Fruit fly (Drosophila melanogaster): ENCODE results near the gene Osi23.
A peak's percentile ranks its signal among the peaks of the same experiment; 100 is the strongest.

The Osi23 gene

DNA sequence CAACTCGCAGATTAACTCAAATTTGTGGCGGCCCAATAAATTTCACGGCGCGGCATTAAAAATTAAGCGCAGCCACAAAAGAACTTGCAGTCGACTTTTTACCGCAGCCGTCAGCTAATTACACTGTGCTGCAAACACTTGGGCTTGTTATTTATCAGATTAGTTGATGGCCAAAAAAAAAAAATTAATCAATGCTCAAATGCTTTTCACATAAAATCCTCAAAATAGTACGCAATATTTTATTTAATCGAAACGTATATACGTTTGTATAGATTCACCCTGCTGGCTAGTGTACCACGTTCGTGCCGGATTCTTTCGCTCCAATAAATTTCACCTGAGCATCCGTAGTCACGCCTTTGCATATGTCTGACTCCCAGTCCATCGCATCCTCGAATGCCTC is 31.1 kb downstream of the Osi23 start (continued):
- TF ChIP-seq CG4730 (GFP tag; IDR thresholded peaks at IDR 0.05) (peak; percentile 18; the same call in 1 of the 2 replicates), CG12744 (GFP tag; optimal IDR thresholded peaks at IDR 0.05) (no peak), Max (GFP tag; optimal IDR thresholded peaks at IDR 0.05) (no peak), trh (GFP tag; optimal IDR thresholded peaks at IDR 0.05) (no peak), fd3F (GFP tag; optimal IDR thresholded peaks at IDR 0.05) (no peak), CG12219 (GFP tag; optimal IDR thresholded peaks at IDR 0.05) (peak; percentile 54), CG4360 (GFP tag; IDR thresholded peaks at IDR 0.05) (0 out of 2 replicates have a peak, but pooled peaks have one; percentile 19), al (GFP tag; IDR thresholded peaks at IDR 0.05) (no peak), CG10959 (GFP tag; IDR thresholded peaks at IDR 0.05) (peak; percentile 32; the same call in 1 of the 2 replicates), tio (GFP tag; optimal IDR thresholded peaks at IDR 0.05) (peak; percentile 19), hbn (GFP tag; IDR thresholded peaks at IDR 0.05; ENCODE audit: partially characterized antibody) (no peak), jigr1 (GFP tag; IDR thresholded peaks at IDR 0.05) (no peak), Hr51 (GFP tag; optimal IDR thresholded peaks at IDR 0.05) (peak in 1 of 2 experiments; percentile 42), Awh (GFP tag; IDR thresholded peaks at IDR 0.05) (peak; percentile 74), Sry-β (GFP tag; optimal IDR thresholded peaks at IDR 0.05) (no peak), da (GFP tag; optimal IDR thresholded peaks at IDR 0.05) (no peak), CG14441 (GFP tag; IDR thresholded peaks at IDR 0.05) (peak; percentile 78), CG6813 (GFP tag; optimal IDR thresholded peaks at IDR 0.05) (no peak), tap (tag; optimal IDR thresholded peaks at IDR 0.05) (peak; percentile 17), tll (GFP tag; optimal IDR thresholded peaks at IDR 0.05) (no peak), CG1603 (tag; optimal IDR thresholded peaks at IDR 0.05) (peak; percentile 81), cas (GFP tag; IDR thresholded peaks at IDR 0.05) (no peak), sr (GFP tag; IDR thresholded peaks at IDR 0.05) (no peak), klu (GFP tag; IDR thresholded peaks at IDR 0.05) (no peak), CG8765 (GFP tag; IDR thresholded peaks at IDR 0.05) (peak; percentile 56; the same call in 1 of the 2 replicates), disco-r (GFP tag; optimal IDR thresholded peaks at IDR 0.05) (no peak), dm (GFP tag; optimal IDR thresholded peaks at IDR 0.05) (no peak), CG7556 (GFP tag; optimal IDR thresholded peaks at IDR 0.05) (peak; percentile 40), tna (GFP tag; IDR thresholded peaks at IDR 0.05; ENCODE audit: partially characterized antibody) (no peak), stc (GFP tag; IDR thresholded peaks at IDR 0.05) (peak; percentile 47; the same call in 1 of the 2 replicates), fu2 (GFP tag; optimal IDR thresholded peaks at IDR 0.05) (no peak), CG31388 (GFP tag; optimal IDR thresholded peaks at IDR 0.05) (no peak), slp2 (GFP tag; optimal IDR thresholded peaks at IDR 0.05) (no peak), CG10274 (GFP tag; optimal IDR thresholded peaks at IDR 0.05) (no peak), Lpt (GFP tag; optimal IDR thresholded peaks at IDR 0.05) (no peak), CG7928 (GFP tag; optimal IDR thresholded peaks at IDR 0.05) (no peak), gsb-n (tag; optimal IDR thresholded peaks at IDR 0.05) (peak; percentile 47), Hmx (GFP tag; optimal IDR thresholded peaks at IDR 0.05) (no peak), CG12155 (GFP tag; optimal IDR thresholded peaks at IDR 0.05) (peak; percentile 9), Oaz (GFP tag; IDR thresholded peaks at IDR 0.05) (no peak), Bgb (GFP tag; IDR thresholded peaks at IDR 0.05; ENCODE audit: partially characterized antibody) (no peak), sd (tag; optimal IDR thresholded peaks at IDR 0.05) (no peak), danr (GFP tag; IDR thresholded peaks at IDR 0.05) (0 out of 2 replicates have a peak, but pooled peaks have one; percentile 16), CG8359 (GFP tag; optimal IDR thresholded peaks at IDR 0.05; ENCODE audit: borderline replicate concordance) (no peak), NFAT (GFP tag; IDR thresholded peaks at IDR 0.05) (0 out of 2 replicates have a peak, but pooled peaks have one; percentile 29), D19B (GFP tag; optimal IDR thresholded peaks at IDR 0.05) (no peak), eve (GFP tag; optimal IDR thresholded peaks at IDR 0.05) (peak in 1 of 2 experiments; percentile 14), CG11456 (GFP tag; IDR thresholded peaks at IDR 0.05) (peak; percentile 61; the same call in 1 of the 3 replicates), HLH4C (GFP tag; IDR thresholded peaks at IDR 0.05; ENCODE audit: partially characterized antibody) (no peak), CG8281 (tag; optimal IDR thresholded peaks at IDR 0.05) (no peak), Spps (tag; optimal IDR thresholded peaks at IDR 0.05) (peak; percentile 33)

All from whole organism, embryonic.